Fruit fly (Drosophila melanogaster) whole organism, embryonic: ENCODE data around the gene ATP7.
A peak's percentile ranks its signal among the peaks of the same experiment; 100 is the strongest.

Experiments
- Asciz ChIP-seq: fragments of 200-800 bp; sonication (Bioruptor generic); optimal IDR thresholded peaks from 2 replicates; lab custom pipeline; 2017; ENCODE audit warnings: missing biosample characterization, mild to moderate bottlenecking, missing genetic modification characterization, missing genetic modification reagents
- CG10543 ChIP-seq: fragments of 200-800 bp; sonication (Bioruptor generic); optimal IDR thresholded peaks from 3 replicates; lab custom pipeline; 2017; ENCODE audit warnings: missing biosample characterization, mild to moderate bottlenecking, missing genetic modification characterization, moderate library complexity
- CG10979 ChIP-seq: fragments of 200-800 bp; sonication (Bioruptor generic); optimal IDR thresholded peaks from 2 replicates; lab custom pipeline; 2018; ENCODE audit warnings: missing biosample characterization, mild to moderate bottlenecking, missing genetic modification characterization, moderate library complexity
- CG11504 ChIP-seq: fragments of 200-800 bp; sonication (Bioruptor generic); optimal IDR thresholded peaks from 3 replicates; lab custom pipeline; 2019; ENCODE audit warnings: missing biosample characterization, mild to moderate bottlenecking, missing genetic modification characterization, moderate library complexity
- CG12659 ChIP-seq: fragments of 200-800 bp; sonication (Bioruptor generic); optimal IDR thresholded peaks from 3 replicates; lab custom pipeline; 2017; ENCODE audit warnings: mild to moderate bottlenecking, missing biosample characterization, missing genetic modification reagents, missing genetic modification characterization
- CG12942 ChIP-seq: fragments of 200-800 bp; sonication (Bioruptor generic); optimal IDR thresholded peaks from 3 replicates; lab custom pipeline; 2016; ENCODE audit warnings: missing biosample characterization, missing genetic modification characterization
- CG13287 ChIP-seq: fragments of 200-800 bp; sonication (Bioruptor generic); IDR thresholded peaks from 2 replicates; pipeline ENCODE4 v1.3.6; 2022; ENCODE audit warnings: missing biosample characterization, missing genetic modification characterization; ENCODE audit not compliant: partially characterized antibody
- CG15514 ChIP-seq: fragments of 200-800 bp; sonication (Bioruptor generic); optimal IDR thresholded peaks from 3 replicates; lab custom pipeline; 2017; ENCODE audit warnings: missing biosample characterization, missing genetic modification characterization, mild to moderate bottlenecking, moderate library complexity, missing genetic modification reagents
- CG17829 ChIP-seq: fragments of 200-800 bp; optimal IDR thresholded peaks from 2 replicates; lab custom pipeline; 2019; ENCODE audit warnings: missing biosample characterization, mild to moderate bottlenecking, missing genetic modification characterization, moderate library complexity
- CG18262 ChIP-seq: fragments of 200-800 bp; optimal IDR thresholded peaks from 3 replicates; lab custom pipeline; 2019; ENCODE audit warnings: missing biosample characterization, mild to moderate bottlenecking, missing genetic modification characterization, moderate library complexity
- CG1832 ChIP-seq: fragments of 200-800 bp; sonication (Bioruptor generic); optimal IDR thresholded peaks from 2 replicates; lab custom pipeline; 2017; ENCODE audit warnings: missing biosample characterization, mild to moderate bottlenecking, missing genetic modification characterization, inconsistent platforms
- CG30020 ChIP-seq: fragments of 200-800 bp; optimal IDR thresholded peaks from 2 replicates; lab custom pipeline; 2019; ENCODE audit warnings: missing biosample characterization, mild to moderate bottlenecking, missing genetic modification characterization, moderate library complexity
- CG3065 ChIP-seq: fragments of 200-800 bp; sonication (Bioruptor generic); optimal IDR thresholded peaks from 2 replicates; lab custom pipeline; 2016; ENCODE audit warnings: missing biosample characterization, missing genetic modification characterization
- CG31224 ChIP-seq: fragments of 200-800 bp; sonication (Bioruptor generic); IDR thresholded peaks from 2 replicates; pipeline ENCODE4 v1.3.6; 2022; ENCODE audit warnings: missing biosample characterization, missing genetic modification characterization
- CG3995 ChIP-seq: fragments of 200-800 bp; sonication (Bioruptor generic); optimal IDR thresholded peaks from 3 replicates; lab custom pipeline; 2016; ENCODE audit warnings: missing biosample characterization, missing genetic modification characterization
- CG4854 ChIP-seq: fragments of 200-800 bp; sonication (Bioruptor generic); optimal IDR thresholded peaks from 2 replicates; lab custom pipeline; 2016; ENCODE audit warnings: missing biosample characterization, missing genetic modification characterization, inconsistent platforms
- CG6272 ChIP-seq: fragments of 200-800 bp; sonication (Bioruptor generic); IDR thresholded peaks from 2 replicates; pipeline ENCODE4 v1.3.6; 2022; ENCODE audit warnings: missing biosample characterization, missing genetic modification characterization
- CG6689 ChIP-seq: fragments of 200-800 bp; sonication (Bioruptor generic); IDR thresholded peaks from 2 replicates; pipeline ENCODE4 v1.3.6; 2022; ENCODE audit warnings: missing biosample characterization, missing genetic modification characterization
- CG8089 ChIP-seq: fragments of 200-800 bp; sonication (Bioruptor generic); optimal IDR thresholded peaks from 3 replicates; lab custom pipeline; 2016; ENCODE audit warnings: missing biosample characterization, missing genetic modification characterization
- CG8290 ChIP-seq, 3 experiments: fragments of 200-800 bp; sonication (Bioruptor generic); optimal IDR thresholded peaks; 2 replicates each; lab custom pipeline; 2016 to 2019; ENCODE audit warnings: missing biosample characterization in 3 of 3, missing genetic modification characterization in 3 of 3, mild to moderate bottlenecking in 2 of 3, moderate library complexity in 1 of 3
- CG9609 ChIP-seq: fragments of 200-800 bp; sonication (Bioruptor generic); optimal IDR thresholded peaks from 3 replicates; lab custom pipeline; 2016; ENCODE audit warnings: missing biosample characterization, missing genetic modification characterization
- Dip2 ChIP-seq: fragments of 200-800 bp; sonication (Bioruptor generic); IDR thresholded peaks from 2 replicates; pipeline ENCODE4 v1.3.6; 2022; ENCODE audit warnings: missing biosample characterization, missing genetic modification characterization
- Ets65A ChIP-seq: fragments of 200-800 bp; sonication (Bioruptor generic); peaks from one replicate; lab custom pipeline; 2016; ENCODE audit warnings: missing biosample characterization, missing genetic modification characterization
- Gug ChIP-seq: fragments of 200-800 bp; sonication (Bioruptor generic); IDR thresholded peaks from 4 replicates; pipeline ENCODE4 v1.3.6; 2022; ENCODE audit warnings: missing biosample characterization, missing genetic modification characterization
- HmgZ ChIP-seq: fragments of 200-800 bp; sonication (Bioruptor generic); optimal IDR thresholded peaks from 2 replicates; lab custom pipeline; 2018; ENCODE audit warnings: missing biosample characterization, mild to moderate bottlenecking, missing genetic modification characterization
- MESR4 ChIP-seq: fragments of 200-800 bp; sonication (Bioruptor generic); optimal IDR thresholded peaks from 2 replicates; lab custom pipeline; 2018; ENCODE audit warnings: missing biosample characterization, mild to moderate bottlenecking, missing genetic modification characterization, moderate library complexity
- Max ChIP-seq: fragments of 200-800 bp; sonication (Bioruptor generic); optimal IDR thresholded peaks from 2 replicates; lab custom pipeline; 2016; ENCODE audit warnings: missing biosample characterization, mild to moderate bottlenecking, missing genetic modification characterization
- Med ChIP-seq: fragments of 200-800 bp; sonication (Bioruptor generic); peaks from one replicate; lab custom pipeline; 2016; ENCODE audit warnings: missing biosample characterization, missing genetic modification characterization, mild to moderate bottlenecking, inconsistent platforms, moderate library complexity
- Neu2 ChIP-seq: fragments of 200-800 bp; sonication (Bioruptor generic); optimal IDR thresholded peaks from 3 replicates; lab custom pipeline; 2016; ENCODE audit warnings: missing biosample characterization, missing genetic modification characterization, borderline replicate concordance
- Oaz ChIP-seq: fragments of 200-800 bp; sonication (Bioruptor generic); IDR thresholded peaks from 2 replicates; pipeline ENCODE4 v1.3.6; 2022; ENCODE audit warnings: missing biosample characterization, missing genetic modification characterization
- PHDP ChIP-seq: fragments of 200-800 bp; sonication (Bioruptor generic); optimal IDR thresholded peaks from 3 replicates; lab custom pipeline; 2018; ENCODE audit warnings: missing biosample characterization, mild to moderate bottlenecking, missing genetic modification characterization, moderate library complexity
- Pdp1 ChIP-seq, 2 experiments: fragments of 200-800 bp; sonication (Bioruptor generic); optimal IDR thresholded peaks; 3 replicates each; lab custom pipeline; 2016; ENCODE audit warnings: missing biosample characterization in 2 of 2, missing genetic modification characterization in 2 of 2, mild to moderate bottlenecking in 1 of 2, moderate library complexity in 1 of 2
- Ravus ChIP-seq: fragments of 200-800 bp; sonication (Bioruptor generic); IDR thresholded peaks from 2 replicates; pipeline ENCODE4 v1.3.6; 2022; ENCODE audit warnings: missing biosample characterization, missing genetic modification characterization
- Rfx ChIP-seq: fragments of 200-800 bp; sonication (Bioruptor generic); IDR thresholded peaks from 2 replicates; pipeline ENCODE4 v1.3.6; 2022; ENCODE audit warnings: missing biosample characterization, missing genetic modification characterization
- Sry-δ ChIP-seq: fragments of 200-800 bp; sonication (Bioruptor generic); optimal IDR thresholded peaks from 2 replicates; lab custom pipeline; 2016; ENCODE audit warnings: missing biosample characterization, missing genetic modification characterization
- ab ChIP-seq: fragments of 200-800 bp; sonication (Bioruptor generic); optimal IDR thresholded peaks from 2 replicates; lab custom pipeline; 2016; ENCODE audit warnings: missing biosample characterization, missing genetic modification characterization
- abd-A ChIP-seq: fragments of 200-800 bp; sonication (Bioruptor generic); optimal IDR thresholded peaks from 3 replicates; lab custom pipeline; 2019; ENCODE audit warnings: missing biosample characterization, mild to moderate bottlenecking, missing genetic modification characterization, moderate library complexity
- ato ChIP-seq: fragments of 200-800 bp; sonication (Bioruptor generic); IDR thresholded peaks from 2 replicates; pipeline ENCODE4 v1.3.6; 2022; ENCODE audit warnings: missing biosample characterization, missing genetic modification characterization; ENCODE audit not compliant: partially characterized antibody
- chinmo ChIP-seq: fragments of 200-800 bp; sonication (Bioruptor generic); IDR thresholded peaks from 4 replicates; pipeline ENCODE4 v1.3.6; 2022; ENCODE audit warnings: missing biosample characterization, missing genetic modification characterization; ENCODE audit not compliant: partially characterized antibody
- ci ChIP-seq: fragments of 200-800 bp; sonication (Bioruptor generic); IDR thresholded peaks from 3 replicates; pipeline ENCODE4 v1.3.6; 2022; ENCODE audit warnings: missing biosample characterization, missing genetic modification characterization
- crc ChIP-seq: fragments of 200-800 bp; sonication (Bioruptor generic); optimal IDR thresholded peaks from 2 replicates; lab custom pipeline; 2016; ENCODE audit warnings: missing biosample characterization, missing genetic modification characterization
- fd3F ChIP-seq: fragments of 200-800 bp; sonication (Bioruptor generic); optimal IDR thresholded peaks from 2 replicates; lab custom pipeline; 2018; ENCODE audit warnings: missing biosample characterization, mild to moderate bottlenecking, missing genetic modification characterization, moderate library complexity
- nerfin-1 ChIP-seq: fragments of 200-800 bp; sonication (Bioruptor generic); optimal IDR thresholded peaks from 3 replicates; lab custom pipeline; 2019; ENCODE audit warnings: missing biosample characterization, mild to moderate bottlenecking, missing genetic modification characterization, moderate library complexity
- org-1 ChIP-seq: fragments of 200-800 bp; sonication (Bioruptor generic); optimal IDR thresholded peaks from 2 replicates; lab custom pipeline; 2017; ENCODE audit warnings: missing biosample characterization, missing genetic modification characterization
- pita ChIP-seq: fragments of 200-800 bp; sonication (Bioruptor generic); optimal IDR thresholded peaks from 2 replicates; lab custom pipeline; 2017; ENCODE audit warnings: missing biosample characterization, mild to moderate bottlenecking, missing genetic modification characterization
- so ChIP-seq: fragments of 200-800 bp; sonication (Bioruptor generic); IDR thresholded peaks from 3 replicates; pipeline ENCODE4 v1.3.6; 2022; ENCODE audit warnings: missing biosample characterization, missing genetic modification characterization
- sob ChIP-seq: fragments of 200-800 bp; sonication (Bioruptor generic); IDR thresholded peaks from 2 replicates; pipeline ENCODE4 v1.3.6; 2022; ENCODE audit warnings: missing biosample characterization, missing genetic modification characterization
- sug ChIP-seq: fragments of 200-800 bp; optimal IDR thresholded peaks from 2 replicates; lab custom pipeline; 2019; ENCODE audit warnings: missing biosample characterization, mild to moderate bottlenecking, missing genetic modification characterization, moderate library complexity
- unpg ChIP-seq: fragments of 200-800 bp; sonication (Bioruptor generic); optimal IDR thresholded peaks from 3 replicates; lab custom pipeline; 2018; ENCODE audit warnings: missing biosample characterization, mild to moderate bottlenecking, missing genetic modification characterization, moderate library complexity
- wek ChIP-seq: fragments of 200-800 bp; sonication (Bioruptor generic); optimal IDR thresholded peaks from 3 replicates; lab custom pipeline; 2018; ENCODE audit warnings: missing biosample characterization, mild to moderate bottlenecking, missing genetic modification characterization, moderate library complexity

ATP7 gene

DNA sequence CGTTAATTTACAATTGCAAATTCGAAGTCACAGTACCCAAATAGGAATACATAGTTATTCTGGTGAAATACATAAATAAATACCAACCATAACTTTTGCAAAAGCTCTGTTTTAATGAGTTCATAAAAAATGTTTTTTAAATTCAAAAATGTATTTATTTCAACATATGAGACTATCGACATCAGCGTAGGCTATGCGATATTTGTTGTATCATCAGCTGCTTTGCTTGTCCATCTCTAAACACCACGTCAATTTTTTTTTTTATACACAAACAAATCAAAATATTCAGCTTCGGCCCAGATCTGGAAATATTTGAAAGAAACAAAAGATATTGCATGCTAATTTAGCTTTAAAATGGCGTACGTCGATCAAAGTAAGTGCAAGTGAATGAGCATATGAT, 33.3 kb downstream of the ATP7 start, which contains the start of gene CG1840 (continued):
- TF ChIP-seq Pdp1 (GFP tag; optimal IDR thresholded peaks at IDR 0.05; lab: Kevin White, UChicago) (peak in 1 of 2 experiments; percentile 95), CG8290 (GFP tag; optimal IDR thresholded peaks at IDR 0.05; lab: Kevin White, UChicago) (no peak), CG8290 (tag; optimal IDR thresholded peaks at IDR 0.05; lab: Kevin White, UChicago) (peak in 1 of 2 experiments; percentile 23), CG13287 (peak; percentile 85), Ets65A (GFP tag; lab: Kevin White, UChicago) (no peak), sob (GFP tag; lab: Robert Waterston, UW) (no peak), CG31224 (GFP tag; lab: Robert Waterston, UW) (no peak), CG6272 (GFP tag; lab: Robert Waterston, UW) (no peak), CG3995 (GFP tag; lab: Kevin White, UChicago) (no peak), CG10979 (no peak), ato (GFP tag; lab: Robert Waterston, UW) (peak; percentile 70; the same call in 1 of the 2 replicates), CG18262 (no peak), crc (no peak), unpg (GFP tag; lab: Kevin White, UChicago) (no peak), HmgZ (tag; lab: Kevin White, UChicago) (no peak), so (no peak), Rfx (GFP tag; lab: Robert Waterston, UW) (peak; percentile 50; the same call in 1 of the 2 replicates), org-1 (no peak), Max (no peak), ci (GFP tag; lab: Robert Waterston, UW) (no peak), Med (GFP tag; lab: Kevin White, UChicago) (peak; percentile 74), ab (GFP tag; lab: Kevin White, UChicago) (no peak), CG12942 (GFP tag; lab: Kevin White, UChicago) (no peak), CG15514 (peak; percentile 53), chinmo (GFP tag; lab: Robert Waterston, UW) (0 out of 4 replicates have a peak, but pooled peaks have one; percentile 29), CG12659 (GFP tag; lab: Kevin White, UChicago) (peak; percentile 14), Asciz (no peak), fd3F (GFP tag; lab: Kevin White, UChicago) (no peak), abd-A (no peak), CG9609 (no peak), CG1832 (GFP tag; lab: Kevin White, UChicago) (no peak), nerfin-1 (no peak), Gug (GFP tag; lab: Robert Waterston, UW) (no peak), CG4854 (GFP tag; lab: Kevin White, UChicago) (no peak), CG8089 (no peak), Oaz (GFP tag; lab: Robert Waterston, UW) (no peak), MESR4 (GFP tag; lab: Kevin White, UChicago) (peak; percentile 67), sug (tag; lab: Kevin White, UChicago) (peak; percentile 8), Ravus (GFP tag; lab: Robert Waterston, UW) (no peak), Neu2 (no peak), pita (GFP tag; lab: Kevin White, UChicago) (no peak), CG17829 (tag; lab: Kevin White, UChicago) (no peak), PHDP (tag; lab: Kevin White, UChicago) (peak; percentile 0), CG3065 (GFP tag; lab: Kevin White, UChicago) (no peak), CG6689 (GFP tag; lab: Robert Waterston, UW) (no peak), CG30020 (no peak), CG11504 (tag; lab: Kevin White, UChicago) (no peak), wek (GFP tag; lab: Kevin White, UChicago) (no peak), Dip2 (GFP tag; lab: Robert Waterston, UW) (no peak), CG10543 (GFP tag; lab: Kevin White, UChicago) (no peak), Sry-δ (GFP tag; lab: Kevin White, UChicago) (peak; percentile 87)
